Worm (Caenorhabditis elegans) whole organism, L4 larva: Measurements from ENCODE around the gene fipr-25.

Experiments
- F49E8.2 ChIP-seq: sonication (generic microtip); optimal IDR thresholded peaks from 2 replicates; lab custom pipeline; 2016; ENCODE audit warnings: missing compliant biosample characterization, mild to moderate bottlenecking, missing genetic modification characterization, borderline replicate concordance
- lin-13 ChIP-seq: fragments of 150-350 bp; optimal IDR thresholded peaks from 2 replicates; lab custom pipeline; 2014; ENCODE audit warnings: missing biosample characterization, missing genetic modification reagents, missing genetic modification characterization
- mxl-3 ChIP-seq: fragments of 200-800 bp; sonication (Bioruptor generic); optimal IDR thresholded peaks from 2 replicates; lab custom pipeline; 2018; ENCODE audit warnings: mild to moderate bottlenecking, missing genetic modification characterization, missing compliant biosample characterization
- nhr-25 ChIP-seq: sonication (generic microtip); optimal IDR thresholded peaks from 2 replicates; lab custom pipeline; 2017; ENCODE audit warnings: missing genetic modification characterization, mild to moderate bottlenecking, missing compliant biosample characterization, antibody characterized with exemption, moderate library complexity, borderline replicate concordance; ENCODE audit not compliant: insufficient read depth
- nhr-28 ChIP-seq: fragments of 150-350 bp; optimal IDR thresholded peaks from 2 replicates; lab custom pipeline; 2014; ENCODE audit warnings: missing biosample characterization, missing genetic modification characterization
- nhr-76 ChIP-seq: fragments of 150-350 bp; optimal IDR thresholded peaks from 2 replicates; lab custom pipeline; 2014; ENCODE audit warnings: missing biosample characterization, missing genetic modification characterization
- nhr-77 ChIP-seq: fragments of 150-350 bp; optimal IDR thresholded peaks from 2 replicates; lab custom pipeline; 2014; ENCODE audit warnings: missing biosample characterization, missing genetic modification characterization
- snpc-4 ChIP-seq: fragments of 150-350 bp; optimal IDR thresholded peaks from 2 replicates; lab custom pipeline; 2014; ENCODE audit warnings: missing biosample characterization, missing genetic modification characterization
- zfp-3 ChIP-seq: fragments of 200-800 bp; sonication (Bioruptor generic); conservative IDR thresholded peaks from 2 replicates; pipeline ENCODE4 v1.3.6; 2022; ENCODE audit warnings: missing genetic modification reagents, missing genetic modification characterization, missing compliant biosample characterization

DNA sequence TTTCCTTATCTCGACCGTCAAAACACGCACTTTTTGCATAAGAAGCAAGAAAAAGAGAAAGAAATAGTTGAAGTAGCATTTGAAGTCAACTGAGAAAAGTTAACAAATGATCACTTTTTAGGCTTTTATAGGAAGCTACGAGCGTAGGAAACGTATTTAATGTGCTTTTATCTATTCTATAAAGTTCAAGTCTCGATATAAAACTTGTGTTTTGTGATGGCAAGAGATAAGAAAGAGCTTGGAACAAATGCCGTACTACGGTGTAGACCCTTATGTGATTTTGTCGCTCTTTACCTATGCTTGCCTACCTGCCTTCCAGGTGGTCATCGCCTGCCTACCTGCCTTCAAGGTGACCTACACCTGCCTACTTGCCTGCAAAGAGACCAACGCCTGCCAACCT lies 47.0 kb downstream of the fipr-25 start, which contains the start of gene clec-206:
- TF ChIP-seq nhr-25 (tag; lab: Kevin White, UChicago) (no peak), mxl-3 (GFP tag; lab: Kevin White, UChicago) (no peak), snpc-4 (tag; lab: Kevin White, UChicago) (no peak), F49E8.2 (no peak), lin-13 (GFP tag; lab: Kevin White, UChicago) (no peak), nhr-77 (tag; lab: Kevin White, UChicago) (no peak), nhr-28 (tag; lab: Kevin White, UChicago) (no peak), nhr-76 (tag; lab: Kevin White, UChicago) (no peak), zfp-3 (GFP tag; lab: Robert Waterston, UW) (no peak)
